Worm (Caenorhabditis elegans) whole organism, young adult: Measurements from ENCODE around the gene F13H10.8.

ENCODE experiments used
- C17E4.6 ChIP-seq: fragments of 200-800 bp; sonication (Bioruptor generic); IDR thresholded peaks from 2 replicates; pipeline ENCODE4 v1.3.6; 2022; ENCODE audit warnings: missing genetic modification reagents, missing genetic modification characterization, missing compliant biosample characterization
- D2030.7 ChIP-seq: fragments of 200-800 bp; sonication (Bioruptor generic); IDR thresholded peaks from 2 replicates; pipeline ENCODE4 v1.3.6; 2022; ENCODE audit warnings: missing genetic modification reagents, missing genetic modification characterization, missing compliant biosample characterization
- F33H1.4 ChIP-seq: fragments of 200-800 bp; sonication (Bioruptor generic); IDR thresholded peaks from 2 replicates; pipeline ENCODE4 v1.3.6; 2022; ENCODE audit warnings: missing genetic modification reagents, missing genetic modification characterization, missing compliant biosample characterization
- F55B11.4 ChIP-seq: sonication (generic microtip); optimal IDR thresholded peaks from 2 replicates; lab custom pipeline; 2016; ENCODE audit warnings: missing compliant biosample characterization, missing genetic modification characterization, borderline replicate concordance; ENCODE audit not compliant: insufficient read depth
- F57A8.1 ChIP-seq: fragments of 200-800 bp; sonication (Bioruptor generic); optimal IDR thresholded peaks from 2 replicates; lab custom pipeline; 2018; ENCODE audit warnings: mild to moderate bottlenecking, missing genetic modification characterization, moderate library complexity, missing compliant biosample characterization
- Y53G8AR.9 ChIP-seq: fragments of 200-800 bp; sonication (Bioruptor generic); conservative IDR thresholded peaks from 2 replicates; pipeline ENCODE4 v1.3.6; 2022; ENCODE audit warnings: missing genetic modification reagents, missing genetic modification characterization, missing compliant biosample characterization
- Y67H2A.10 ChIP-seq: fragments of 200-800 bp; sonication (Bioruptor generic); conservative IDR thresholded peaks from 2 replicates; pipeline ENCODE4 v1.3.6; 2022; ENCODE audit warnings: missing genetic modification reagents, missing genetic modification characterization, missing compliant biosample characterization
- Y79H2A.3 ChIP-seq: fragments of 200-800 bp; sonication (Bioruptor generic); conservative IDR thresholded peaks from 2 replicates; pipeline ENCODE4 v1.3.6; 2022; ENCODE audit warnings: missing genetic modification reagents, missing genetic modification characterization, missing compliant biosample characterization
- Y95B8A.8 ChIP-seq: fragments of 200-800 bp; sonication (Bioruptor generic); IDR thresholded peaks from 2 replicates; pipeline ENCODE4 v1.3.6; 2022; ENCODE audit warnings: missing genetic modification reagents, missing genetic modification characterization, missing compliant biosample characterization
- ZK185.1 ChIP-seq: sonication (generic microtip); optimal IDR thresholded peaks from 2 replicates; lab custom pipeline; 2016; ENCODE audit warnings: mild to moderate bottlenecking, missing genetic modification characterization, missing compliant biosample characterization; ENCODE audit not compliant: poor library complexity, severe bottlenecking
- athp-1 ChIP-seq: sonication (generic microtip); optimal IDR thresholded peaks from 2 replicates; lab custom pipeline; 2017; ENCODE audit warnings: mild to moderate bottlenecking, missing genetic modification characterization, missing compliant biosample characterization
- ceh-91 ChIP-seq: fragments of 200-800 bp; sonication (Bioruptor generic); IDR thresholded peaks from 2 replicates; pipeline ENCODE4 v1.3.6; 2022; ENCODE audit warnings: missing genetic modification reagents, missing genetic modification characterization, missing compliant biosample characterization
- efl-1 ChIP-seq: fragments of 150-350 bp; optimal IDR thresholded peaks from 2 replicates; lab custom pipeline; 2014; ENCODE audit warnings: missing biosample characterization, missing genetic modification reagents, missing genetic modification characterization
- egrh-3 ChIP-seq: fragments of 200-800 bp; sonication (Bioruptor generic); IDR thresholded peaks from 2 replicates; pipeline ENCODE4 v1.3.6; 2022; ENCODE audit warnings: missing genetic modification reagents, missing genetic modification characterization, missing compliant biosample characterization
- ekl-4 ChIP-seq: fragments of 200-800 bp; sonication (Bioruptor generic); IDR thresholded peaks from 2 replicates; pipeline ENCODE4 v1.3.6; 2022; ENCODE audit warnings: missing genetic modification reagents, missing genetic modification characterization, missing compliant biosample characterization
- gei-17 ChIP-seq: fragments of 200-800 bp; sonication (Bioruptor generic); optimal IDR thresholded peaks from 2 replicates; lab custom pipeline; 2018; ENCODE audit warnings: mild to moderate bottlenecking, missing genetic modification characterization, missing compliant biosample characterization
- hlh-26 ChIP-seq: fragments of 200-800 bp; sonication (Bioruptor generic); conservative IDR thresholded peaks from 2 replicates; pipeline ENCODE4 v1.3.6; 2022; ENCODE audit warnings: missing genetic modification reagents, missing genetic modification characterization, missing compliant biosample characterization
- hmg-20 ChIP-seq: fragments of 200-800 bp; sonication (Bioruptor generic); IDR thresholded peaks from 2 replicates; pipeline ENCODE4 v1.3.6; 2022; ENCODE audit warnings: missing genetic modification reagents, missing genetic modification characterization, missing compliant biosample characterization
- hsf-1 ChIP-seq: fragments of 200-800 bp; sonication (Bioruptor generic); IDR thresholded peaks from 2 replicates; pipeline ENCODE4 v1.3.6; 2022; ENCODE audit warnings: missing genetic modification reagents, missing genetic modification characterization, missing compliant biosample characterization
- let-526 ChIP-seq: fragments of 200-800 bp; sonication (Bioruptor generic); IDR thresholded peaks from 2 replicates; pipeline ENCODE4 v1.3.6; 2022; ENCODE audit warnings: missing genetic modification reagents, missing genetic modification characterization, missing compliant biosample characterization
- lin-35 ChIP-seq, 3 experiments: fragments of 150-350 bp in 2 of 3; sonication (generic microtip) in 1 of 3; optimal IDR thresholded peaks; 2 replicates each; lab custom pipeline; 2014 to 2018; ENCODE audit warnings: missing biosample characterization in 3 of 3, missing genetic modification characterization in 3 of 3, missing genetic modification reagents in 3 of 3
- lin-40 ChIP-seq: sonication (generic microtip); optimal IDR thresholded peaks from 2 replicates; lab custom pipeline; 2016; ENCODE audit warnings: missing genetic modification characterization, mild to moderate bottlenecking, missing compliant biosample characterization, missing genotype, missing genetic modification reagents
- madf-6 ChIP-seq: fragments of 200-800 bp; sonication (Bioruptor generic); IDR thresholded peaks from 2 replicates; pipeline ENCODE4 v1.3.6; 2022; ENCODE audit warnings: missing genetic modification reagents, missing genetic modification characterization, missing compliant biosample characterization
- madf-8 ChIP-seq: fragments of 200-800 bp; sonication (Bioruptor generic); conservative IDR thresholded peaks from 2 replicates; pipeline ENCODE4 v1.3.6; 2022; ENCODE audit warnings: missing genetic modification reagents, missing genetic modification characterization, missing compliant biosample characterization
- mcd-1 ChIP-seq: fragments of 200-800 bp; sonication (Bioruptor generic); IDR thresholded peaks from 2 replicates; pipeline ENCODE4 v1.3.6; 2022; ENCODE audit warnings: missing genetic modification reagents, missing genetic modification characterization, missing compliant biosample characterization
- nfya-1 ChIP-seq: sonication (generic microtip); optimal IDR thresholded peaks from 2 replicates; lab custom pipeline; 2017; ENCODE audit warnings: antibody characterized with exemption, missing compliant biosample characterization, missing genetic modification characterization, borderline replicate concordance; ENCODE audit not compliant: insufficient read depth
- nfyb-1 ChIP-seq: fragments of 200-800 bp; sonication (Bioruptor generic); IDR thresholded peaks from 2 replicates; pipeline ENCODE4 v1.3.6; 2022; ENCODE audit warnings: missing genetic modification reagents, missing genetic modification characterization, missing compliant biosample characterization
- nhr-120 ChIP-seq: fragments of 200-800 bp; sonication (Bioruptor generic); IDR thresholded peaks from 2 replicates; pipeline ENCODE4 v1.3.6; 2022; ENCODE audit warnings: missing genetic modification characterization, missing compliant biosample characterization
- rcor-1 ChIP-seq: fragments of 200-800 bp; sonication (Bioruptor generic); IDR thresholded peaks from 2 replicates; pipeline ENCODE4 v1.3.6; 2022; ENCODE audit warnings: missing genetic modification reagents, missing genetic modification characterization, missing compliant biosample characterization
- rpc-1 ChIP-seq, 2 experiments: fragments of 150-350 bp in 1 of 2; sonication (generic microtip) in 1 of 2; optimal IDR thresholded peaks; 2 replicates each; lab custom pipeline; 2014 to 2018; ENCODE audit warnings: missing biosample characterization in 1 of 2, missing genetic modification characterization in 1 of 2, missing genetic modification reagents in 1 of 2, missing genotype in 1 of 2
- snpc-3.4 ChIP-seq: sonication (generic microtip); optimal IDR thresholded peaks from 2 replicates; lab custom pipeline; 2017; ENCODE audit warnings: missing genetic modification characterization, mild to moderate bottlenecking, missing compliant biosample characterization, antibody characterized with exemption, moderate library complexity, missing genotype, missing genetic modification reagents
- sptf-2 ChIP-seq: fragments of 200-800 bp; sonication (Bioruptor generic); optimal IDR thresholded peaks from 2 replicates; lab custom pipeline; 2018; ENCODE audit warnings: mild to moderate bottlenecking, missing genetic modification characterization, missing compliant biosample characterization
- tlf-1 ChIP-seq: fragments of 200-800 bp; sonication (Bioruptor generic); optimal IDR thresholded peaks from 2 replicates; lab custom pipeline; 2018; ENCODE audit warnings: mild to moderate bottlenecking, missing genetic modification characterization, missing compliant biosample characterization
- unc-130 ChIP-seq: sonication (generic microtip); optimal IDR thresholded peaks from 2 replicates; lab custom pipeline; 2016; ENCODE audit warnings: missing genetic modification reagents, missing genetic modification characterization, missing compliant biosample characterization
- ztf-28 ChIP-seq: fragments of 200-800 bp; sonication (Bioruptor generic); IDR thresholded peaks from 2 replicates; pipeline ENCODE4 v1.3.6; 2022; ENCODE audit warnings: missing genetic modification reagents, missing genetic modification characterization, missing compliant biosample characterization

F13H10.8 gene

ce11 chrIV:10985568-10986035 is 34.7 kb upstream of the F13H10.8 start, which contains the start of gene cyb-2.1 (continued):
- TF ChIP-seq C17E4.6 (GFP tag; lab: Robert Waterston, UW) (no peak), sptf-2 (GFP tag; lab: Kevin White, UChicago) (no peak), nfya-1 (tag; lab: Kevin White, UChicago) (no peak), snpc-3.4 (no peak), nfyb-1 (GFP tag; lab: Robert Waterston, UW) (no peak), mcd-1 (no peak), F57A8.1 (GFP tag; lab: Kevin White, UChicago) (no peak), hlh-26 (no peak), egrh-3 (GFP tag; lab: Robert Waterston, UW) (no peak), rcor-1 (peak; percentile 43; the same call in 1 of the 2 replicates), Y79H2A.3 (GFP tag; lab: Robert Waterston, UW) (no peak), ztf-28 (no peak), let-526 (GFP tag; lab: Robert Waterston, UW) (no peak), lin-35 (GFP tag; optimal IDR thresholded peaks at IDR 0.05; lab: Kevin White, UChicago) (no peak), rpc-1 (optimal IDR thresholded peaks at IDR 0.05; lab: Kevin White, UChicago) (no peak), rpc-1 (tag; optimal IDR thresholded peaks at IDR 0.05; lab: Kevin White, UChicago) (no peak), efl-1 (peak; percentile 59), F33H1.4 (GFP tag; lab: Robert Waterston, UW) (peak; percentile 71), tlf-1 (GFP tag; lab: Kevin White, UChicago) (no peak), F55B11.4 (tag; lab: Kevin White, UChicago) (no peak), lin-40 (tag; lab: Kevin White, UChicago) (no peak), Y67H2A.10 (no peak), gei-17 (no peak), nhr-120 (GFP tag; lab: Robert Waterston, UW) (no peak), hmg-20 (GFP tag; lab: Robert Waterston, UW) (no peak), unc-130 (GFP tag; lab: Kevin White, UChicago) (no peak), Y95B8A.8 (GFP tag; lab: Robert Waterston, UW) (no peak), athp-1 (no peak), D2030.7 (peak; percentile 55), ZK185.1 (tag; lab: Kevin White, UChicago) (no peak), ceh-91 (GFP tag; lab: Robert Waterston, UW) (peak; percentile 69)

ce11 chrIV:10987342-10987945 is 32.9 kb upstream of the F13H10.8 start, which contains the start of gene Y43E12A.3:
TSS of gene Y43E12A.3 (plus strand) at chrIV:10987895.
- TF ChIP-seq F33H1.4 (GFP tag; lab: Robert Waterston, UW) (peak; percentile 28; the same call in 1 of the 2 replicates), rcor-1 (0 out of 2 replicates have a peak, but pooled peaks have one; percentile 5), madf-6 (peak; percentile 72), ceh-91 (GFP tag; lab: Robert Waterston, UW) (peak; percentile 34; the same call in 1 of the 2 replicates), D2030.7 (peak; percentile 24; the same call in 1 of the 2 replicates), ekl-4 (GFP tag; lab: Robert Waterston, UW) (peak; percentile 60; the same call in 1 of the 2 replicates), Y53G8AR.9 (0 out of 2 replicates have a peak, but pooled peaks have one; percentile 48), madf-8 (peak; percentile 30; the same call in 1 of the 2 replicates), hsf-1 (GFP tag; lab: Robert Waterston, UW) (0 out of 2 replicates have a peak, but pooled peaks have one; percentile 43)
- TF ChIP-seq, all 124 proteins: peak for 9; not testable (repeated sequence) for 115
